Worm (Caenorhabditis elegans): Measurements from ENCODE around the gene C46C2.6.

ce11 chrIV:9198136-9198535, 14.1 kb upstream of the C46C2.6 start:
- TF ChIP-seq klf-2 (GFP tag; conservative IDR thresholded peaks at IDR 0.05) (no peak), tab-1 (GFP tag; IDR thresholded peaks at IDR 0.05) (no peak)
